Worm (Caenorhabditis elegans): ENCODE data around the gene F57F5.3.

DNA sequence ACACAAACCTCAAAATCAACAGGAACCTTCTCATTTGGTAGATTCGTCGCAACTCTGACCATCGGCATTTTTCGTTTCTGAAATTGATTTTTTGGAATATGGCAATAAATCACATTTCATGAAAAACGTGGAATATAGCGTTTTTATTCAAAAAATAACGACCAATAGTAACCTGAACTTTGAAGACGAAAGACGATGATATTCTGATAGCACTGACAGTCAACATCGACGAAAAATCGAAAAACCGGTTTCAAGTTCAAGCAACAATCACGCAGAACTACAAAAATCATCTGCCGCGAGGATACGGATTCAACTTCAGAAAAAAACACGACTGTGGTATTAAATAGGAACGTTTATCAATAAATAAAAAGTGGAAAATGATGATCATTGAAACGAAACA lies 28.2 kb downstream of the F57F5.3 start, which contains the start of gene mif-2:
- TF ChIP-seq pha-4 (tag; optimal IDR thresholded peaks at IDR 0.05) = no peak
- TF ChIP-seq ceh-91 (GFP tag; IDR thresholded peaks at IDR 0.05) = no peak
- TF ChIP-seq Y56A3A.18 (GFP tag; IDR thresholded peaks at IDR 0.05) = no peak
- TF ChIP-seq dpl-1 (GFP tag; optimal IDR thresholded peaks at IDR 0.05) = no peak
